Worm (Caenorhabditis elegans) whole organism, young adult: ENCODE data around the gene srh-35.

Source experiments
- F49E8.2 ChIP-seq: sonication (generic microtip); optimal IDR thresholded peaks from 3 replicates; lab custom pipeline; 2017; ENCODE audit warnings: missing genetic modification characterization, mild to moderate bottlenecking, missing compliant biosample characterization, antibody characterized with exemption, moderate library complexity; ENCODE audit not compliant: insufficient read depth
- aptf-3 ChIP-seq: fragments of 200-800 bp; sonication (Bioruptor generic); IDR thresholded peaks from 2 replicates; pipeline ENCODE4 v1.3.6; 2022; ENCODE audit warnings: missing genetic modification characterization, missing compliant biosample characterization
- ccch-3 ChIP-seq: fragments of 200-800 bp; sonication (Bioruptor generic); optimal IDR thresholded peaks from 2 replicates; lab custom pipeline; 2018; ENCODE audit warnings: mild to moderate bottlenecking, missing genetic modification characterization, missing compliant biosample characterization
- ceh-27 ChIP-seq: fragments of 200-800 bp; sonication (Bioruptor generic); optimal IDR thresholded peaks from 2 replicates; lab custom pipeline; 2018; ENCODE audit warnings: mild to moderate bottlenecking, missing genetic modification characterization, moderate library complexity, missing compliant biosample characterization
- hlh-12 ChIP-seq: sonication (generic microtip); optimal IDR thresholded peaks from 2 replicates; lab custom pipeline; 2016; ENCODE audit warnings: missing genetic modification characterization, missing compliant biosample characterization
- madf-8 ChIP-seq: fragments of 200-800 bp; sonication (Bioruptor generic); conservative IDR thresholded peaks from 2 replicates; pipeline ENCODE4 v1.3.6; 2022; ENCODE audit warnings: missing genetic modification reagents, missing genetic modification characterization, missing compliant biosample characterization

- TF ChIP-seq F49E8.2 (tag; lab: Kevin White, UChicago) (no peak), aptf-3 (no peak), ceh-27 (GFP tag; lab: Kevin White, UChicago) (no peak), hlh-12 (no peak), ccch-3 (no peak), madf-8 (no peak)
Measured at ce11 chrV:422133-422532, 26.9 kb downstream of the srh-35 start, which contains the start of gene dod-20.
